Worm (Caenorhabditis elegans): ENCODE data around the gene rpl-38.

Gene rpl-38

DNA sequence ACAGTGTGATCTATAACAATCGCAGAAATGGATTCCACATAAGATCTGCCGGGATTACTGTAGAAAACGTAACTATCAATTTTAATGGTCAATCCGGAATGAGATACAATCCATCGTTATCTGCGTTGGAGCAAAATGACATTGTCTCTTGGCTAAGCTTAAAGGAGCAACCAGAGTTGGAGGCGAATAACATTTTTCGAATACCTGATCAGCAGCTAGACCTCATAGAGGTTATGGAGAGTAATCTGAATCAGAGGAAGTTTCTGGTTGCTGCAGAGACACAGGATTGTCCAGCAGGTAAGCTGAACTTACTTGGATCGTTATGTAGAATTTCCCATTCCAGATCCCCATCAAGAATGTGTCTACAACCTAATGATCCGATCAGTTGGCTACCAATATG lies 8.4 kb upstream of the rpl-38 start:
- no peak for TF ChIP-seq fkh-10 (GFP tag; optimal IDR thresholded peaks at IDR 0.05)
- TF ChIP-seq unc-62 (GFP tag; optimal IDR thresholded peaks at IDR 0.05 in 1 of 2) = peak in 1 of 2 experiments; percentile 76
- no peak for TF ChIP-seq unc-62 (tag; optimal IDR thresholded peaks at IDR 0.05)

DNA sequence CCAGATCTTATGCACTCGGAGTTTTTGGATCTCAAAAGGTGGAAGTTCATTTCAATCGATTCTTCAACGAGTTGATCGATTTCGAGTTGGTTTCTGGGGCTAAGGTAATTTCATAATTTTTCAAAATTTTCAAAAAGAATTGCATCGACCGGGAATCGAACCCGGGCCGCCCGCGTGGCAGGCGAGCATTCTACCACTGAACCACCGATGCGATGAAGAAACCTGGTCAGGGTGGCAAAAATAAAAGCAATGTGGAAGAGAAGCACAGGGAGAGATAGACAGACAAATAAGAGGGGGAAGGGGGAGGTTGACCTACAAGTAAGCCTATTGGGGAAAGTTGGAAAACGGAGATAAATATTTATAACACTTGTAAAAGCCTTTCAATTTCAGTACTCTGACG lies 6.9 kb upstream of the rpl-38 start:
- TF ChIP-seq madf-9 (GFP tag; conservative IDR thresholded peaks at IDR 0.05) (0 out of 2 replicates have a peak, but pooled peaks have one; percentile 10), nhr-41 (GFP tag; IDR thresholded peaks at IDR 0.05) (no peak), lin-38 (GFP tag; IDR thresholded peaks at IDR 0.05) (no peak), ceh-20 (GFP tag; IDR thresholded peaks at IDR 0.05) (peak; percentile 68), aly-2 (tag; optimal IDR thresholded peaks at IDR 0.05) (no peak), zfp-2 (tag; optimal IDR thresholded peaks at IDR 0.05) (no peak), unc-39 (tag; optimal IDR thresholded peaks at IDR 0.05) (no peak), vab-7 (GFP tag; IDR thresholded peaks at IDR 0.05) (peak; percentile 76), hmg-1.1 (GFP tag; IDR thresholded peaks at IDR 0.05) (peak; percentile 48; the same call in 1 of the 2 replicates), ZK337.2 (GFP tag; IDR thresholded peaks at IDR 0.05) (peak; percentile 58; the same call in 1 of the 2 replicates), nhr-28 (tag; optimal IDR thresholded peaks at IDR 0.05) (peak; percentile 16), snpc-1.2 (GFP tag; IDR thresholded peaks at IDR 0.05) (peak; percentile 77), ceh-82 (tag; optimal IDR thresholded peaks at IDR 0.05) (no peak), attf-4 (tag; optimal IDR thresholded peaks at IDR 0.05) (no peak), lin-1 (GFP tag; IDR thresholded peaks at IDR 0.05) (peak; percentile 23; the same call in 1 of the 2 replicates), lim-7 (GFP tag; IDR thresholded peaks at IDR 0.05) (peak; percentile 90), ceh-62 (tag; optimal IDR thresholded peaks at IDR 0.05) (no peak), spr-1 (tag; optimal IDR thresholded peaks at IDR 0.05) (peak; percentile 28), lin-15B (tag; optimal IDR thresholded peaks at IDR 0.05) (no peak), nhr-10 (tag; optimal IDR thresholded peaks at IDR 0.05) (no peak), php-3 (GFP tag; IDR thresholded peaks at IDR 0.05) (0 out of 2 replicates have a peak, but pooled peaks have one; percentile 39), lin-13 (GFP tag; optimal IDR thresholded peaks at IDR 0.05) (no peak), F44E2.7 (GFP tag; IDR thresholded peaks at IDR 0.05) (0 out of 2 replicates have a peak, but pooled peaks have one; percentile 6), nhr-48 (tag; optimal IDR thresholded peaks at IDR 0.05) (no peak), Y5F2A.4 (GFP tag; optimal IDR thresholded peaks at IDR 0.05) (peak; percentile 60), arid-1 (GFP tag; conservative IDR thresholded peaks at IDR 0.05) (peak; percentile 81), daf-16 (GFP tag; optimal IDR thresholded peaks at IDR 0.05) (peak; percentile 2 to 65), daf-16 (tag; optimal IDR thresholded peaks at IDR 0.05) (peak; percentile 44), rbr-2 (tag; optimal IDR thresholded peaks at IDR 0.05) (peak; percentile 55), zfp-3 (GFP tag; conservative IDR thresholded peaks at IDR 0.05) (no peak), set-16 (GFP tag; IDR thresholded peaks at IDR 0.05) (peak; percentile 43; the same call in 1 of the 2 replicates), lir-3 (tag; optimal IDR thresholded peaks at IDR 0.05) (no peak), pqm-1 (tag; optimal IDR thresholded peaks at IDR 0.05) (no peak), pha-4 (GFP tag; IDR thresholded peaks at IDR 0.05) (no peak), pha-4 (tag; optimal IDR thresholded peaks at IDR 0.05) (no peak), unc-130 (GFP tag; optimal IDR thresholded peaks at IDR 0.05) (peak; percentile 28), nhr-6 (tag; optimal IDR thresholded peaks at IDR 0.05) (no peak), lsy-2 (tag; optimal IDR thresholded peaks at IDR 0.05) (no peak), mes-2 (tag; optimal IDR thresholded peaks at IDR 0.05; ENCODE audit: poor library complexity, severe bottlenecking) (peak; percentile 83), zip-2 (tag; optimal IDR thresholded peaks at IDR 0.05) (no peak), dmd-8 (GFP tag; IDR thresholded peaks at IDR 0.05) (peak; percentile 72), hlh-11 (tag; optimal IDR thresholded peaks at IDR 0.05) (peak; percentile 41), saeg-2 (GFP tag; IDR thresholded peaks at IDR 0.05) (no peak), F37D6.2 (tag; optimal IDR thresholded peaks at IDR 0.05) (no peak), nhr-11 (tag; optimal IDR thresholded peaks at IDR 0.05) (no peak), lin-39 (tag; optimal IDR thresholded peaks at IDR 0.05) (no peak), dmd-9 (GFP tag; IDR thresholded peaks at IDR 0.05) (no peak), lin-29 (GFP tag; IDR thresholded peaks at IDR 0.05) (no peak)

Measured in whole organism, L4 larva.